Fruit fly (Drosophila melanogaster) whole organism, embryonic: ENCODE data around the gene H2.0.
A peak's percentile ranks its signal among the peaks of the same experiment; 100 is the strongest.

Experiments
- BEAF-32 ChIP-seq: fragments of 200-800 bp; sonication (Bioruptor generic); optimal IDR thresholded peaks from 3 replicates; lab custom pipeline; 2017; ENCODE audit warnings: missing biosample characterization, missing genetic modification characterization, mild to moderate bottlenecking, moderate library complexity, missing genetic modification reagents
- CG10209 ChIP-seq: fragments of 200-800 bp; sonication (Bioruptor generic); optimal IDR thresholded peaks from 3 replicates; lab custom pipeline; 2017; ENCODE audit warnings: missing biosample characterization, mild to moderate bottlenecking, missing genetic modification characterization, missing genetic modification reagents
- CG11085 ChIP-seq: fragments of 200-800 bp; sonication (Bioruptor generic); IDR thresholded peaks from 2 replicates; pipeline ENCODE4 v1.3.6; 2022; ENCODE audit warnings: missing biosample characterization, missing genetic modification characterization
- CG11247 ChIP-seq: fragments of 200-800 bp; sonication (Bioruptor generic); IDR thresholded peaks from 2 replicates; pipeline ENCODE4 v1.3.6; 2022; ENCODE audit warnings: missing biosample characterization, missing genetic modification characterization
- CG13424 ChIP-seq: fragments of 200-800 bp; sonication (Bioruptor generic); optimal IDR thresholded peaks from 2 replicates; lab custom pipeline; 2019; ENCODE audit warnings: missing biosample characterization, mild to moderate bottlenecking, missing genetic modification characterization, moderate library complexity
- CG13624 ChIP-seq: fragments of 200-800 bp; sonication (Bioruptor generic); optimal IDR thresholded peaks from 2 replicates; lab custom pipeline; 2016; ENCODE audit warnings: missing biosample characterization, missing genetic modification characterization
- CG15514 ChIP-seq: fragments of 200-800 bp; sonication (Bioruptor generic); optimal IDR thresholded peaks from 3 replicates; lab custom pipeline; 2017; ENCODE audit warnings: missing biosample characterization, missing genetic modification characterization, mild to moderate bottlenecking, moderate library complexity, missing genetic modification reagents
- CG1603 ChIP-seq: fragments of 200-800 bp; sonication (Bioruptor generic); optimal IDR thresholded peaks from 2 replicates; lab custom pipeline; 2019; ENCODE audit warnings: missing biosample characterization, mild to moderate bottlenecking, missing genetic modification characterization, moderate library complexity
- CG2116 ChIP-seq: fragments of 200-800 bp; sonication (Bioruptor generic); optimal IDR thresholded peaks from 3 replicates; lab custom pipeline; 2018; ENCODE audit warnings: missing biosample characterization, mild to moderate bottlenecking, missing genetic modification characterization
- CG2129 ChIP-seq: fragments of 200-800 bp; sonication (Bioruptor generic); IDR thresholded peaks from 2 replicates; pipeline ENCODE4 v1.3.6; 2022; ENCODE audit warnings: missing biosample characterization, missing genetic modification characterization; ENCODE audit not compliant: partially characterized antibody
- CG3995 ChIP-seq: fragments of 200-800 bp; sonication (Bioruptor generic); optimal IDR thresholded peaks from 3 replicates; lab custom pipeline; 2016; ENCODE audit warnings: missing biosample characterization, missing genetic modification characterization
- CG4617 ChIP-seq: fragments of 200-800 bp; sonication (Bioruptor generic); optimal IDR thresholded peaks from 3 replicates; lab custom pipeline; 2016; ENCODE audit warnings: missing biosample characterization, missing genetic modification characterization, borderline replicate concordance
- CG6654 ChIP-seq: fragments of 200-800 bp; sonication (Bioruptor generic); optimal IDR thresholded peaks from 2 replicates; lab custom pipeline; 2017; ENCODE audit warnings: missing biosample characterization, mild to moderate bottlenecking, missing genetic modification characterization
- Dbx ChIP-seq: fragments of 200-800 bp; sonication (Bioruptor generic); IDR thresholded peaks from 3 replicates; pipeline ENCODE4 v1.3.6; 2022; ENCODE audit warnings: missing biosample characterization, missing genetic modification characterization
- Dip2 ChIP-seq: fragments of 200-800 bp; sonication (Bioruptor generic); IDR thresholded peaks from 2 replicates; pipeline ENCODE4 v1.3.6; 2022; ENCODE audit warnings: missing biosample characterization, missing genetic modification characterization
- E2f2 ChIP-seq: fragments of 200-800 bp; sonication (Bioruptor generic); IDR thresholded peaks from 2 replicates; pipeline ENCODE4 v1.3.6; 2022; ENCODE audit warnings: missing biosample characterization, missing genetic modification characterization
- HLH4C ChIP-seq: fragments of 200-800 bp; sonication (Bioruptor generic); IDR thresholded peaks from 3 replicates; pipeline ENCODE4 v1.3.6; 2022; ENCODE audit warnings: missing biosample characterization, missing genetic modification characterization; ENCODE audit not compliant: partially characterized antibody
- HmgZ ChIP-seq: fragments of 200-800 bp; sonication (Bioruptor generic); optimal IDR thresholded peaks from 2 replicates; lab custom pipeline; 2018; ENCODE audit warnings: missing biosample characterization, mild to moderate bottlenecking, missing genetic modification characterization
- Hmr ChIP-seq: fragments of 200-800 bp; sonication (Bioruptor generic); optimal IDR thresholded peaks from 3 replicates; lab custom pipeline; 2017; ENCODE audit warnings: mild to moderate bottlenecking, missing biosample characterization, missing genetic modification reagents, missing genetic modification characterization
- MBD-R2 ChIP-seq: fragments of 200-800 bp; sonication (Bioruptor generic); IDR thresholded peaks from 2 replicates; pipeline ENCODE4 v1.3.6; 2022; ENCODE audit warnings: missing biosample characterization, missing genetic modification characterization
- Myb ChIP-seq: fragments of 200-800 bp; sonication (Bioruptor generic); optimal IDR thresholded peaks from 2 replicates; lab custom pipeline; 2016; ENCODE audit warnings: missing biosample characterization, missing genetic modification characterization
- Pdp1 ChIP-seq, 2 experiments: fragments of 200-800 bp; sonication (Bioruptor generic); optimal IDR thresholded peaks; 3 replicates each; lab custom pipeline; 2016; ENCODE audit warnings: missing biosample characterization in 2 of 2, missing genetic modification characterization in 2 of 2, mild to moderate bottlenecking in 1 of 2, moderate library complexity in 1 of 2
- Rfx ChIP-seq: fragments of 200-800 bp; sonication (Bioruptor generic); IDR thresholded peaks from 2 replicates; pipeline ENCODE4 v1.3.6; 2022; ENCODE audit warnings: missing biosample characterization, missing genetic modification characterization
- her ChIP-seq: fragments of 200-800 bp; sonication (Bioruptor generic); optimal IDR thresholded peaks from 2 replicates; lab custom pipeline; 2016; ENCODE audit warnings: missing biosample characterization, missing genetic modification characterization
- knrl ChIP-seq: fragments of 200-800 bp; sonication (Bioruptor generic); IDR thresholded peaks from 3 replicates; pipeline ENCODE4 v1.3.6; 2022; ENCODE audit warnings: missing biosample characterization, missing genetic modification characterization; ENCODE audit not compliant: partially characterized antibody
- lbe ChIP-seq: fragments of 200-800 bp; sonication (Bioruptor generic); optimal IDR thresholded peaks from 2 replicates; lab custom pipeline; 2016; ENCODE audit warnings: missing biosample characterization, mild to moderate bottlenecking, missing genetic modification characterization
- mld ChIP-seq: fragments of 200-800 bp; sonication (Bioruptor generic); IDR thresholded peaks from 3 replicates; pipeline ENCODE4 v1.3.6; 2022; ENCODE audit warnings: missing biosample characterization, missing genetic modification characterization; ENCODE audit not compliant: partially characterized antibody
- nerfin-1 ChIP-seq: fragments of 200-800 bp; sonication (Bioruptor generic); optimal IDR thresholded peaks from 3 replicates; lab custom pipeline; 2019; ENCODE audit warnings: missing biosample characterization, mild to moderate bottlenecking, missing genetic modification characterization, moderate library complexity
- nerfin-2 ChIP-seq: fragments of 200-800 bp; sonication (Bioruptor generic); IDR thresholded peaks from 2 replicates; pipeline ENCODE4 v1.3.6; 2022; ENCODE audit warnings: missing biosample characterization, missing genetic modification characterization; ENCODE audit not compliant: partially characterized antibody
- nmo ChIP-seq: fragments of 200-800 bp; sonication (Bioruptor generic); optimal IDR thresholded peaks from 2 replicates; lab custom pipeline; 2018; ENCODE audit warnings: missing biosample characterization, mild to moderate bottlenecking, missing genetic modification characterization, moderate library complexity
- schlank ChIP-seq: fragments of 200-800 bp; sonication (Bioruptor generic); optimal IDR thresholded peaks from 2 replicates; lab custom pipeline; 2018; ENCODE audit warnings: missing biosample characterization, mild to moderate bottlenecking, missing genetic modification characterization
- sens ChIP-seq: fragments of 200-800 bp; sonication (Bioruptor generic); peaks from one replicate; lab custom pipeline; 2016; ENCODE audit warnings: missing biosample characterization, missing genetic modification characterization
- shn ChIP-seq: fragments of 200-800 bp; sonication (Bioruptor generic); optimal IDR thresholded peaks from 3 replicates; lab custom pipeline; 2016; ENCODE audit warnings: missing biosample characterization, missing genetic modification characterization
- sna ChIP-seq: fragments of 200-800 bp; sonication (Bioruptor generic); IDR thresholded peaks from 2 replicates; pipeline ENCODE4 v1.3.6; 2022; ENCODE audit warnings: missing biosample characterization, missing genetic modification characterization; ENCODE audit not compliant: partially characterized antibody
- sob ChIP-seq: fragments of 200-800 bp; sonication (Bioruptor generic); IDR thresholded peaks from 2 replicates; pipeline ENCODE4 v1.3.6; 2022; ENCODE audit warnings: missing biosample characterization, missing genetic modification characterization
- stwl ChIP-seq: fragments of 200-800 bp; sonication (Bioruptor generic); optimal IDR thresholded peaks from 3 replicates; lab custom pipeline; 2018; ENCODE audit warnings: missing biosample characterization, mild to moderate bottlenecking, missing genetic modification characterization, moderate library complexity
- tna ChIP-seq: fragments of 200-800 bp; sonication (Bioruptor generic); IDR thresholded peaks from 2 replicates; pipeline ENCODE4 v1.3.6; 2022; ENCODE audit warnings: missing biosample characterization, missing genetic modification characterization; ENCODE audit not compliant: partially characterized antibody
- tx ChIP-seq: fragments of 200-800 bp; sonication (Bioruptor generic); optimal IDR thresholded peaks from 2 replicates; lab custom pipeline; 2016; ENCODE audit warnings: missing biosample characterization, missing genetic modification characterization
- unc-4 ChIP-seq: fragments of 200-800 bp; sonication (Bioruptor generic); IDR thresholded peaks from 2 replicates; pipeline ENCODE4 v1.3.6; 2022; ENCODE audit warnings: missing biosample characterization, missing genetic modification characterization; ENCODE audit not compliant: partially characterized antibody
- vnd ChIP-seq: fragments of 200-800 bp; sonication (Bioruptor generic); IDR thresholded peaks from 3 replicates; pipeline ENCODE4 v1.3.6; 2022; ENCODE audit warnings: missing biosample characterization, missing genetic modification characterization; ENCODE audit not compliant: partially characterized antibody
- vvl ChIP-seq: fragments of 200-800 bp; sonication (Bioruptor generic); IDR thresholded peaks from 2 replicates; pipeline ENCODE4 v1.3.6; 2022; ENCODE audit warnings: missing biosample characterization, missing genetic modification characterization
- zen2 ChIP-seq: fragments of 200-800 bp; sonication (Bioruptor generic); IDR thresholded peaks from 3 replicates; pipeline ENCODE4 v1.3.6; 2022; ENCODE audit warnings: missing biosample characterization, missing genetic modification characterization; ENCODE audit not compliant: partially characterized antibody
- zfh2 ChIP-seq: fragments of 200-800 bp; sonication (Bioruptor generic); optimal IDR thresholded peaks from 2 replicates; lab custom pipeline; 2016; ENCODE audit warnings: missing biosample characterization, missing genetic modification characterization

H2.0 gene

DNA sequence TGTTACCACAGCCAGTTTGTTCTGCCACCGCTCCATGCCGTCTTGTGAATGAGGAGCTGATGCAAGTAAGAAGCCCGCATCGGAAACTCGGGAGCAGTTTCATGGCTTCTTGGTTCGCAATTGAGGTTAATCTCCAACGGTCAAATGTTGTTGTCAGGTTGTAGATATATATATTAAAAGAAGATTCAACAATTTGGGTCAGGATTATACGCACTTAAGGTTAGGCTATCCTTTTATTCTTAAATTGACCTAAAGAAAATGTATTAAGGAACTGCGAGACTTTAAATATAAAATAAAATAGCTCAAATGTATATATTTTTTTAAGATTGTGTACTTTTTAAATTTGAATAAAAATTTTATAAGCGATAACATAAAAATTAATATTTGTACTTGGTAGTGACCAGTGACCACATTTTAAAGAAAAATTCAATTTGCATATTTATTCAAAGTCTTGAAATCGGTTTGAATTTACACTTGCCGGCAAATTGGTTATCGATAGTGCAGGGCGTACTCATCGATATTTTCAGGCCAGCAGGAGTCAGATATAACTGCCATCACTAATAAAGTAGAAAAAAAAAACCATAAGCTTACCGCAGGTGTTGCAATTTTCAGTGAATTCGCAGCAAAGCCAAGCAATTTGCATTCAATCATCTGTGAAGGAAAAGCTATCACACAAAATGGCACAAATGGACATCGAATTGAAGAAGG, 49.5 kb upstream of the H2.0 start, which contains the start of the genes CG9150 and Pfdn1 (continued):
- TF ChIP-seq CG13624 (GFP tag; lab: Kevin White, UChicago) (peak; percentile 29), her (peak; percentile 2), schlank (tag; lab: Kevin White, UChicago) (no peak), nerfin-1 (tag; lab: Kevin White, UChicago) (no peak), CG4617 (peak; percentile 61), CG3995 (peak; percentile 90), CG1603 (peak; percentile 35), Dip2 (no peak), nerfin-2 (GFP tag; lab: Robert Waterston, UW) (peak; percentile 85), knrl (GFP tag; lab: Robert Waterston, UW) (peak; percentile 81), nmo (GFP tag; lab: Kevin White, UChicago) (peak; percentile 12), MBD-R2 (peak; percentile 77), Hmr (no peak), Dbx (GFP tag; lab: Robert Waterston, UW) (peak; percentile 36; the same call in 2 of the 3 replicates), lbe (GFP tag; lab: Kevin White, UChicago) (peak; percentile 50), Pdp1 (GFP tag; optimal IDR thresholded peaks at IDR 0.05; lab: Kevin White, UChicago) (peak in 1 of 2 experiments; percentile 19), tx (GFP tag; lab: Kevin White, UChicago) (peak; percentile 34), vvl (GFP tag; lab: Robert Waterston, UW) (peak; percentile 87), CG2116 (GFP tag; lab: Kevin White, UChicago) (peak; percentile 88), Myb (GFP tag; lab: Kevin White, UChicago) (peak; percentile 68), tna (GFP tag; lab: Robert Waterston, UW) (peak; percentile 89), sna (GFP tag; lab: Robert Waterston, UW) (peak; percentile 79), sob (GFP tag; lab: Robert Waterston, UW) (peak; percentile 10; the same call in 1 of the 2 replicates), CG6654 (GFP tag; lab: Kevin White, UChicago) (no peak), HmgZ (peak; percentile 34), sens (peak; percentile 71), CG11247 (GFP tag; lab: Robert Waterston, UW) (no peak), mld (GFP tag; lab: Robert Waterston, UW) (peak; percentile 65; the same call in 2 of the 3 replicates), zen2 (GFP tag; lab: Robert Waterston, UW) (peak; percentile 80), unc-4 (GFP tag; lab: Robert Waterston, UW) (peak; percentile 90), CG15514 (GFP tag; lab: Kevin White, UChicago) (peak; percentile 94), Rfx (GFP tag; lab: Robert Waterston, UW) (peak; percentile 48), shn (GFP tag; lab: Kevin White, UChicago) (no peak), stwl (tag; lab: Kevin White, UChicago) (peak; percentile 57), zfh2 (GFP tag; lab: Kevin White, UChicago) (no peak), CG10209 (GFP tag; lab: Kevin White, UChicago) (no peak), E2f2 (GFP tag; lab: Robert Waterston, UW) (peak; percentile 95), vnd (peak; percentile 75), CG11085 (GFP tag; lab: Robert Waterston, UW) (no peak), BEAF-32 (peak; percentile 86), HLH4C (GFP tag; lab: Robert Waterston, UW) (peak; percentile 85), CG13424 (no peak), CG2129 (peak; percentile 80)
- TF ChIP-seq, all 482 proteins: peak for 77
